Worm (Caenorhabditis elegans) whole organism, L2 larva: ENCODE data around the gene mcp-1.

Source experiments
- ceh-82 ChIP-seq: fragments of 150-350 bp; optimal IDR thresholded peaks from 2 replicates; lab custom pipeline; 2014; ENCODE audit warnings: missing biosample characterization, missing genetic modification characterization
- elt-3 ChIP-seq: sonication (generic microtip); optimal IDR thresholded peaks from 2 replicates; lab custom pipeline; 2017; ENCODE audit warnings: missing biosample characterization, missing genetic modification characterization
- mab-5 ChIP-seq: fragments of 150-350 bp; optimal IDR thresholded peaks from 2 replicates; lab custom pipeline; 2014; ENCODE audit warnings: missing biosample characterization, missing genetic modification characterization
- nhr-21 ChIP-seq: fragments of 150-350 bp; optimal IDR thresholded peaks from 2 replicates; lab custom pipeline; 2014; ENCODE audit warnings: missing biosample characterization, missing genetic modification characterization

DNA sequence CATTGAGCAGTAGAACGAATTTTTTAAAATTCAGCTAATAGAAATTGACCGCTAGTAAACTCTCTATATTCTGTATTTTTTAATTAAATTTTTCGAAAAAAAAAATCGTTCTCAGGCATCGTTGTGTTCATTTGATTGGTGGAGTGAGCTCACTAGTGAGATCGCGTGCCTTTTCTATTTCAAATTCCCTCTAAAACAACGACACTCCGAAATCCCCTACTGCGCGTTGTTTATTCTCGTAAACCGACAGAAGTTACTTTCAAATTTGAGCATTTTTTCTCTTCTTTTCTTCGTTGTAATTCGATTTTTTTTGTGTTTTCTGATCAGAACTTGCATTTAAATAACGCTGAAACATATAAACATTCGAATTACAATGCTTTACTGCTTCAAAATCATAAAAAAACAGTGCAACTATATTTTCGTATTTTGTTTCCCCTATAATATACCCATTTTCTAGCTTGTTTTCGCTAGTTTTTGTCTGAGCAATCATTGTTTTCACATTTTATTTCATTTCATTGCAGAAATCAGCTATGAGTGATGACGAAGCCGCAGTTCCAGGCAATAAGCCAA is 22.0 kb upstream of the mcp-1 start, which contains the start of gene syf-3:
- TF ChIP-seq ceh-82 = no peak
- no peak for TF ChIP-seq nhr-21 (tag; lab: Kevin White, UChicago)
- no peak for TF ChIP-seq elt-3 (tag; lab: Kevin White, UChicago)
- TF ChIP-seq mab-5 (tag; lab: Kevin White, UChicago) = no peak
